Fruit fly (Drosophila melanogaster): ENCODE results near the gene CG9915.
A peak's percentile ranks its signal among the peaks of the same experiment; 100 is the strongest.

CG9915 gene

dm6 chrX:16279340-16279941 is 33.5 kb downstream of the CG9915 start (continued):
- peak; percentile 73; the same call in 1 of the 3 replicates for TF ChIP-seq sr (GFP tag; IDR thresholded peaks at IDR 0.05)
- TF ChIP-seq knrl (GFP tag; IDR thresholded peaks at IDR 0.05; ENCODE audit: partially characterized antibody), result peak; percentile 43; the same call in 1 of the 3 replicates
- TF ChIP-seq ranshi (GFP tag; IDR thresholded peaks at IDR 0.05), result peak; percentile 92
- peak; percentile 64 for TF ChIP-seq D19A (tag; optimal IDR thresholded peaks at IDR 0.05)
- no peak; the same call in 1 of the 2 replicates for TF ChIP-seq dan (GFP tag; IDR thresholded peaks at IDR 0.05)
- peak; percentile 52 for TF ChIP-seq run (tag; optimal IDR thresholded peaks at IDR 0.05)
- peak; percentile 75 for TF ChIP-seq nom (GFP tag; optimal IDR thresholded peaks at IDR 0.05)
- peak; percentile 60 for TF ChIP-seq CG31224 (GFP tag; IDR thresholded peaks at IDR 0.05)
- TF ChIP-seq wek (GFP tag; optimal IDR thresholded peaks at IDR 0.05), result peak; percentile 48
- TF ChIP-seq CG2678 (tag; optimal IDR thresholded peaks at IDR 0.05), result peak; percentile 88
- peak; percentile 74 for TF ChIP-seq Hmx (GFP tag; optimal IDR thresholded peaks at IDR 0.05)
- TF ChIP-seq CG14667 (GFP tag; IDR thresholded peaks at IDR 0.05), result peak; percentile 90
- TF ChIP-seq CG12299 (tag; optimal IDR thresholded peaks at IDR 0.05), result peak; percentile 23
- TF ChIP-seq ttk (GFP tag; IDR thresholded peaks at IDR 0.05), result peak; percentile 90
- TF ChIP-seq CG12071 (GFP tag; optimal IDR thresholded peaks at IDR 0.05), result peak; percentile 70
- peak; percentile 77 for TF ChIP-seq p53 (GFP tag; optimal IDR thresholded peaks at IDR 0.05)
- TF ChIP-seq bcd (GFP tag; optimal IDR thresholded peaks at IDR 0.05), result peak; percentile 80
- peak; percentile 90 for TF ChIP-seq HLH3B (GFP tag; IDR thresholded peaks at IDR 0.05)
- peak; percentile 25 for TF ChIP-seq Nf-YC (tag; optimal IDR thresholded peaks at IDR 0.05)
- no peak for TF ChIP-seq pfk (GFP tag; optimal IDR thresholded peaks at IDR 0.05)
- TF ChIP-seq CG5953 (GFP tag; IDR thresholded peaks at IDR 0.05), result peak; percentile 83
- peak; percentile 60 for TF ChIP-seq CG10321 (GFP tag; IDR thresholded peaks at IDR 0.05)
- TF ChIP-seq E2f2 (GFP tag; IDR thresholded peaks at IDR 0.05), result peak; percentile 42
- no peak for TF ChIP-seq CG2129 (GFP tag; IDR thresholded peaks at IDR 0.05; ENCODE audit: partially characterized antibody)
- TF ChIP-seq ssp (GFP tag; IDR thresholded peaks at IDR 0.05), result peak; percentile 85
- no peak for TF ChIP-seq CG7963 (GFP tag; IDR thresholded peaks at IDR 0.05; ENCODE audit: partially characterized antibody)
- peak; percentile 81 for TF ChIP-seq stc (GFP tag; IDR thresholded peaks at IDR 0.05)
- peak; percentile 68 for TF ChIP-seq lbe (GFP tag; optimal IDR thresholded peaks at IDR 0.05)
- peak; percentile 90 for TF ChIP-seq Taf1 (GFP tag; IDR thresholded peaks at IDR 0.05)
- TF ChIP-seq org-1 (GFP tag; optimal IDR thresholded peaks at IDR 0.05), result peak; percentile 80
- peak; percentile 54 for TF ChIP-seq CG8924 (tag; optimal IDR thresholded peaks at IDR 0.05)
- peak; percentile 85 for TF ChIP-seq CG4424 (GFP tag; optimal IDR thresholded peaks at IDR 0.05)
- TF ChIP-seq CG8478 (optimal IDR thresholded peaks at IDR 0.05), result no peak
- peak; percentile 70 for TF ChIP-seq CG43689 (GFP tag; IDR thresholded peaks at IDR 0.05)
- peak; percentile 35 for TF ChIP-seq Sry-δ (GFP tag; optimal IDR thresholded peaks at IDR 0.05)
- no peak for TF ChIP-seq YL-1 (GFP tag; optimal IDR thresholded peaks at IDR 0.05)
- TF ChIP-seq CG18619 (GFP tag; optimal IDR thresholded peaks at IDR 0.05), result peak; percentile 65
- TF ChIP-seq Max (GFP tag; optimal IDR thresholded peaks at IDR 0.05), result peak; percentile 22
- peak; percentile 72 for TF ChIP-seq luna (GFP tag; optimal IDR thresholded peaks at IDR 0.05)
- TF ChIP-seq CG30431 (GFP tag; optimal IDR thresholded peaks at IDR 0.05), result peak; percentile 69
- peak; percentile 4 for TF ChIP-seq ftz-f1 (GFP tag; optimal IDR thresholded peaks at IDR 0.05)
- peak; percentile 75 for TF ChIP-seq ems (GFP tag; optimal IDR thresholded peaks at IDR 0.05)
- peak; percentile 77 for TF ChIP-seq gt (GFP tag; IDR thresholded peaks at IDR 0.05)
- TF ChIP-seq CG12769 (tag; optimal IDR thresholded peaks at IDR 0.05), result peak; percentile 89
- peak; percentile 90 for TF ChIP-seq lilli (GFP tag; optimal IDR thresholded peaks at IDR 0.05)
- TF ChIP-seq CG3838 (GFP tag; optimal IDR thresholded peaks at IDR 0.05), result no peak
- TF ChIP-seq CG17361 (GFP tag; IDR thresholded peaks at IDR 0.05), result peak; percentile 57
- TF ChIP-seq sug (tag; optimal IDR thresholded peaks at IDR 0.05), result peak; percentile 73

Measured in whole organism, embryonic.